In genomic region chr2L:21142972-21143385, dm6 we compare ENCODE assay signal across 5 fruit fly cellular contexts.
TF ChIP-seq lines count a peak whose summit lies in the region.

Gene pths (plus strand): TSS chr2L:21143229.

- TF ChIP-seq CTCF in whole organism, embryonic (GFP tag; optimal IDR thresholded peaks at IDR 0.05; lab: Kevin White, UChicago) = no peak

TF ChIP-seq in whole organism, adult, 20 proteins besides CTCF, POLR2A, EP300 and RAD21:
- TF ChIP-seq Mnt (GFP tag; optimal IDR thresholded peaks at IDR 0.05; lab: Kevin White, UChicago) = peak; percentile 98
- TF ChIP-seq toe (GFP tag; optimal IDR thresholded peaks at IDR 0.05; lab: Kevin White, UChicago) = peak; percentile 72
- no peak for TF ChIP-seq CG5204 (GFP tag; optimal IDR thresholded peaks at IDR 0.05; lab: Kevin White, UChicago)
- TF ChIP-seq CG7045 (GFP tag; optimal IDR thresholded peaks at IDR 0.05; lab: Kevin White, UChicago) = no peak
- TF ChIP-seq CG1620 (GFP tag; optimal IDR thresholded peaks at IDR 0.05; lab: Kevin White, UChicago) = peak; percentile 27
- TF ChIP-seq CG11617 (GFP tag; optimal IDR thresholded peaks at IDR 0.05; lab: Kevin White, UChicago) = no peak
- TF ChIP-seq CG14711 (tag; optimal IDR thresholded peaks at IDR 0.05; lab: Kevin White, UChicago) = peak; percentile 27
- no peak for TF ChIP-seq tj (GFP tag; optimal IDR thresholded peaks at IDR 0.05; lab: Kevin White, UChicago)
- no peak for TF ChIP-seq cnc (optimal IDR thresholded peaks at IDR 0.05; lab: Kevin White, UChicago)
- TF ChIP-seq kay (GFP tag; lab: Kevin White, UChicago; ENCODE audit: borderline replicate concordance) = no peak

TF ChIP-seq in whole organism, embryonic, 481 proteins besides CTCF, POLR2A, EP300 and RAD21 (continues in another document):
- TF ChIP-seq CG11504 (tag; optimal IDR thresholded peaks at IDR 0.05; lab: Kevin White, UChicago) (no peak), hb (GFP tag; IDR thresholded peaks at IDR 0.05; lab: Robert Waterston, UW; ENCODE audit: partially characterized antibody) (peak; percentile 78), CG16779 (GFP tag; IDR thresholded peaks at IDR 0.05; lab: Robert Waterston, UW) (no peak), salm (tag; optimal IDR thresholded peaks at IDR 0.05; lab: Kevin White, UChicago) (no peak), Bteb2 (GFP tag; optimal IDR thresholded peaks at IDR 0.05; lab: Kevin White, UChicago) (no peak), Side (GFP tag; optimal IDR thresholded peaks at IDR 0.05; lab: Kevin White, UChicago) (no peak), dan (GFP tag; IDR thresholded peaks at IDR 0.05; lab: Robert Waterston, UW) (no peak), ems (GFP tag; optimal IDR thresholded peaks at IDR 0.05; lab: Kevin White, UChicago) (no peak), CG9437 (GFP tag; optimal IDR thresholded peaks at IDR 0.05; lab: Kevin White, UChicago) (no peak), CG13296 (GFP tag; optimal IDR thresholded peaks at IDR 0.05; lab: Kevin White, UChicago) (no peak), CG15269 (tag; optimal IDR thresholded peaks at IDR 0.05; lab: Kevin White, UChicago) (no peak), D19B (GFP tag; optimal IDR thresholded peaks at IDR 0.05; lab: Kevin White, UChicago) (no peak), crc (GFP tag; optimal IDR thresholded peaks at IDR 0.05; lab: Kevin White, UChicago) (no peak), vnd (GFP tag; IDR thresholded peaks at IDR 0.05; lab: Robert Waterston, UW; ENCODE audit: partially characterized antibody) (peak; percentile 70), Trl (optimal IDR thresholded peaks at IDR 0.05; lab: Kevin White, UChicago) (no peak), Trl (GFP tag; optimal IDR thresholded peaks at IDR 0.05; lab: Kevin White, UChicago) (peak; percentile 40), cad (GFP tag; optimal IDR thresholded peaks at IDR 0.05; lab: Kevin White, UChicago) (no peak), CG11398 (GFP tag; optimal IDR thresholded peaks at IDR 0.05; lab: Kevin White, UChicago) (no peak), CG12769 (tag; optimal IDR thresholded peaks at IDR 0.05; lab: Kevin White, UChicago) (peak; percentile 70), C15 (GFP tag; IDR thresholded peaks at IDR 0.05; lab: Robert Waterston, UW) (no peak), CG32772 (GFP tag; IDR thresholded peaks at IDR 0.05; lab: Robert Waterston, UW) (no peak)

TF ChIP-seq in whole organism, prepupa, 60 proteins besides CTCF, POLR2A, EP300 and RAD21 (continues in another document):
- no peak for TF ChIP-seq dac (GFP tag; optimal IDR thresholded peaks at IDR 0.05; lab: Kevin White, UChicago)
- no peak for TF ChIP-seq achi (GFP tag; optimal IDR thresholded peaks at IDR 0.05; lab: Kevin White, UChicago)
- TF ChIP-seq esn (GFP tag; optimal IDR thresholded peaks at IDR 0.05; lab: Kevin White, UChicago) = peak; percentile 26
- peak; percentile 22 for TF ChIP-seq Sox15 (GFP tag; optimal IDR thresholded peaks at IDR 0.05; lab: Kevin White, UChicago)
- TF ChIP-seq Sox102F (GFP tag; optimal IDR thresholded peaks at IDR 0.05; lab: Kevin White, UChicago) = no peak
- peak; percentile 16 for TF ChIP-seq lz (GFP tag; optimal IDR thresholded peaks at IDR 0.05; lab: Kevin White, UChicago)
- TF ChIP-seq CG11902 (GFP tag; optimal IDR thresholded peaks at IDR 0.05; lab: Kevin White, UChicago) = peak; percentile 32
- no peak for TF ChIP-seq Lpt (GFP tag; optimal IDR thresholded peaks at IDR 0.05; lab: Kevin White, UChicago)
- TF ChIP-seq CG8319 (GFP tag; optimal IDR thresholded peaks at IDR 0.05; lab: Kevin White, UChicago) = no peak
- peak; percentile 42 for TF ChIP-seq CG3032 (tag; optimal IDR thresholded peaks at IDR 0.05; lab: Kevin White, UChicago)
- TF ChIP-seq Eip78C (GFP tag; lab: Kevin White, UChicago) = peak; percentile 62
- no peak for TF ChIP-seq Hr38 (GFP tag; optimal IDR thresholded peaks at IDR 0.05; lab: Kevin White, UChicago)
- TF ChIP-seq CG6163 (GFP tag; IDR thresholded peaks at IDR 0.05; lab: Robert Waterston, UW) = no peak
- no peak for TF ChIP-seq CG4318 (GFP tag; optimal IDR thresholded peaks at IDR 0.05; lab: Kevin White, UChicago)
- TF ChIP-seq cyc (GFP tag; optimal IDR thresholded peaks at IDR 0.05; lab: Kevin White, UChicago) = peak; percentile 44
- peak; percentile 64 for TF ChIP-seq Hr39 (GFP tag; optimal IDR thresholded peaks at IDR 0.05; lab: Kevin White, UChicago)
- TF ChIP-seq acj6 (GFP tag; optimal IDR thresholded peaks at IDR 0.05; lab: Kevin White, UChicago) = no peak
- no peak for TF ChIP-seq CG15336 (GFP tag; IDR thresholded peaks at IDR 0.05; lab: Robert Waterston, UW)
- no peak for TF ChIP-seq Ets96B (tag; optimal IDR thresholded peaks at IDR 0.05; lab: Kevin White, UChicago)
- no peak for TF ChIP-seq Met (GFP tag; optimal IDR thresholded peaks at IDR 0.05; lab: Kevin White, UChicago)
- no peak for TF ChIP-seq Eip75B (GFP tag; optimal IDR thresholded peaks at IDR 0.05; lab: Kevin White, UChicago)
- no peak for TF ChIP-seq Smox (GFP tag; optimal IDR thresholded peaks at IDR 0.05; lab: Kevin White, UChicago)
- TF ChIP-seq net (GFP tag; optimal IDR thresholded peaks at IDR 0.05; lab: Kevin White, UChicago) = no peak

TF ChIP-seq in whole organism, pupa, 21 proteins besides CTCF, POLR2A, EP300 and RAD21:
- TF ChIP-seq CG4496 (GFP tag; IDR thresholded peaks at IDR 0.05; lab: Robert Waterston, UW) (no peak), CG17806 (tag; optimal IDR thresholded peaks at IDR 0.05; lab: Kevin White, UChicago) (peak; percentile 5), CG32121 (GFP tag; IDR thresholded peaks at IDR 0.05; lab: Robert Waterston, UW) (0 out of 2 replicates have a peak, but pooled peaks have one; percentile 38), CG34367 (tag; optimal IDR thresholded peaks at IDR 0.05; lab: Kevin White, UChicago) (peak; percentile 6)

TF ChIP-seq in whole organism, wandering third instar larva, 38 proteins besides CTCF, POLR2A, EP300 and RAD21:
- TF ChIP-seq dmrt93B (GFP tag; optimal IDR thresholded peaks at IDR 0.05; lab: Kevin White, UChicago) = no peak
- TF ChIP-seq Abd-B (GFP tag; optimal IDR thresholded peaks at IDR 0.05; lab: Kevin White, UChicago) = no peak
- no peak for TF ChIP-seq usp (GFP tag; optimal IDR thresholded peaks at IDR 0.05; lab: Kevin White, UChicago)
- no peak for TF ChIP-seq sage (GFP tag; optimal IDR thresholded peaks at IDR 0.05; lab: Kevin White, UChicago)
- no peak for TF ChIP-seq Rel (GFP tag; optimal IDR thresholded peaks at IDR 0.05; lab: Kevin White, UChicago)
- no peak for TF ChIP-seq Rel (tag; optimal IDR thresholded peaks at IDR 0.05; lab: Kevin White, UChicago)
- peak; percentile 43 for TF ChIP-seq Hr78 (GFP tag; optimal IDR thresholded peaks at IDR 0.05; lab: Kevin White, UChicago)
- TF ChIP-seq brk (GFP tag; optimal IDR thresholded peaks at IDR 0.05; lab: Kevin White, UChicago) = no peak
- TF ChIP-seq br (GFP tag; optimal IDR thresholded peaks at IDR 0.05; lab: Kevin White, UChicago) = no peak
- peak; percentile 40 for TF ChIP-seq HLH106 (tag; optimal IDR thresholded peaks at IDR 0.05; lab: Kevin White, UChicago)
- TF ChIP-seq Mio (GFP tag; optimal IDR thresholded peaks at IDR 0.05; lab: Kevin White, UChicago) = no peak
- TF ChIP-seq CrebA (GFP tag; optimal IDR thresholded peaks at IDR 0.05; lab: Kevin White, UChicago; ENCODE audit: borderline replicate concordance) = no peak
- no peak for TF ChIP-seq dl (GFP tag; optimal IDR thresholded peaks at IDR 0.05; lab: Kevin White, UChicago; ENCODE audit: insufficient read depth in 1 of 2, partially characterized antibody in 2 of 2)
- TF ChIP-seq tai (GFP tag; optimal IDR thresholded peaks at IDR 0.05; lab: Kevin White, UChicago) = no peak
- TF ChIP-seq N (GFP tag; optimal IDR thresholded peaks at IDR 0.05; lab: Kevin White, UChicago) = peak; percentile 85
- TF ChIP-seq Hnf4 (GFP tag; optimal IDR thresholded peaks at IDR 0.05; lab: Kevin White, UChicago) = peak; percentile 49
- no peak for TF ChIP-seq fru (GFP tag; optimal IDR thresholded peaks at IDR 0.05; lab: Kevin White, UChicago)
- TF ChIP-seq Sp1 (GFP tag; optimal IDR thresholded peaks at IDR 0.05; lab: Kevin White, UChicago) = no peak
- peak; percentile 35 for TF ChIP-seq ey (GFP tag; optimal IDR thresholded peaks at IDR 0.05; lab: Kevin White, UChicago)
- TF ChIP-seq foxo (GFP tag; optimal IDR thresholded peaks at IDR 0.05; lab: Kevin White, UChicago) = no peak
- no peak for TF ChIP-seq jim (GFP tag; optimal IDR thresholded peaks at IDR 0.05; lab: Kevin White, UChicago)
- TF ChIP-seq dsf (GFP tag; optimal IDR thresholded peaks at IDR 0.05; lab: Kevin White, UChicago; ENCODE audit: borderline replicate concordance) = no peak
- no peak for TF ChIP-seq OdsH (GFP tag; optimal IDR thresholded peaks at IDR 0.05; lab: Kevin White, UChicago)
- TF ChIP-seq Dif (GFP tag; optimal IDR thresholded peaks at IDR 0.05; lab: Kevin White, UChicago; ENCODE audit: partially characterized antibody) = no peak
- TF ChIP-seq lola (GFP tag; optimal IDR thresholded peaks at IDR 0.05; lab: Kevin White, UChicago) = no peak
- no peak for TF ChIP-seq Dfd (GFP tag; optimal IDR thresholded peaks at IDR 0.05; lab: Kevin White, UChicago)
- TF ChIP-seq woc (GFP tag; optimal IDR thresholded peaks at IDR 0.05; lab: Kevin White, UChicago) = peak; percentile 65
- TF ChIP-seq Jra (GFP tag; optimal IDR thresholded peaks at IDR 0.05; lab: Kevin White, UChicago) = peak; percentile 37
- TF ChIP-seq rgr (GFP tag; optimal IDR thresholded peaks at IDR 0.05; lab: Kevin White, UChicago) = peak; percentile 36
- TF ChIP-seq CG32264 (GFP tag; optimal IDR thresholded peaks at IDR 0.05; lab: Kevin White, UChicago) = no peak
- no peak for TF ChIP-seq sv (GFP tag; optimal IDR thresholded peaks at IDR 0.05; lab: Kevin White, UChicago)
- TF ChIP-seq h (GFP tag; optimal IDR thresholded peaks at IDR 0.05; lab: Kevin White, UChicago) = no peak
- TF ChIP-seq GATAd (GFP tag; optimal IDR thresholded peaks at IDR 0.05; lab: Kevin White, UChicago) = no peak
- TF ChIP-seq Myc (optimal IDR thresholded peaks at IDR 0.05; lab: Kevin White, UChicago) = peak; percentile 51
- peak; percentile 38 for TF ChIP-seq Hr83 (GFP tag; optimal IDR thresholded peaks at IDR 0.05; lab: Kevin White, UChicago; ENCODE audit: poor library complexity, severe bottlenecking)
- TF ChIP-seq Vsx2 (GFP tag; optimal IDR thresholded peaks at IDR 0.05; lab: Kevin White, UChicago; ENCODE audit: partially characterized antibody) = no peak
- TF ChIP-seq psq (GFP tag; optimal IDR thresholded peaks at IDR 0.05; lab: Kevin White, UChicago) = no peak
- no peak for TF ChIP-seq CG9705 (GFP tag; optimal IDR thresholded peaks at IDR 0.05; lab: Kevin White, UChicago)
- TF ChIP-seq pan (optimal IDR thresholded peaks at IDR 0.05; lab: Kevin White, UChicago) = no peak
